Fruit fly (Drosophila melanogaster) whole organism, embryonic: ENCODE measurements around the gene Lgr1.

ENCODE experiments used
- Atf-2 ChIP-seq: fragments of 200-800 bp; sonication (Bioruptor generic); optimal IDR thresholded peaks from 2 replicates; lab custom pipeline; 2016; ENCODE audit warnings: missing biosample characterization, missing genetic modification characterization
- Blimp-1 ChIP-seq: fragments of 200-800 bp; sonication (Bioruptor generic); optimal IDR thresholded peaks from 3 replicates; lab custom pipeline; 2018; ENCODE audit warnings: missing biosample characterization, missing genetic modification characterization, mild to moderate bottlenecking, moderate library complexity, missing genetic modification reagents
- CG10431 ChIP-seq: fragments of 200-800 bp; sonication (Bioruptor generic); optimal IDR thresholded peaks from 3 replicates; lab custom pipeline; 2018; ENCODE audit warnings: missing biosample characterization, mild to moderate bottlenecking, missing genetic modification characterization
- CG10979 ChIP-seq: fragments of 200-800 bp; sonication (Bioruptor generic); optimal IDR thresholded peaks from 2 replicates; lab custom pipeline; 2018; ENCODE audit warnings: missing biosample characterization, mild to moderate bottlenecking, missing genetic modification characterization, moderate library complexity
- CG12659 ChIP-seq: fragments of 200-800 bp; sonication (Bioruptor generic); optimal IDR thresholded peaks from 3 replicates; lab custom pipeline; 2017; ENCODE audit warnings: mild to moderate bottlenecking, missing biosample characterization, missing genetic modification reagents, missing genetic modification characterization
- CG14710 ChIP-seq: fragments of 200-800 bp; sonication (Bioruptor generic); optimal IDR thresholded peaks from 3 replicates; lab custom pipeline; 2019; ENCODE audit warnings: missing biosample characterization, mild to moderate bottlenecking, missing genetic modification characterization, moderate library complexity
- CG15514 ChIP-seq: fragments of 200-800 bp; sonication (Bioruptor generic); optimal IDR thresholded peaks from 3 replicates; lab custom pipeline; 2017; ENCODE audit warnings: missing biosample characterization, missing genetic modification characterization, mild to moderate bottlenecking, moderate library complexity, missing genetic modification reagents
- CG15601 ChIP-seq: fragments of 200-800 bp; sonication (Bioruptor generic); optimal IDR thresholded peaks from 3 replicates; lab custom pipeline; 2019; ENCODE audit warnings: missing biosample characterization, mild to moderate bottlenecking, missing genetic modification characterization, moderate library complexity
- CG16815 ChIP-seq: fragments of 200-800 bp; sonication (Bioruptor generic); optimal IDR thresholded peaks from 3 replicates; lab custom pipeline; 2017; ENCODE audit warnings: missing biosample characterization, mild to moderate bottlenecking, missing genetic modification characterization
- CG17359 ChIP-seq: fragments of 200-800 bp; sonication (Bioruptor generic); optimal IDR thresholded peaks from 3 replicates; lab custom pipeline; 2018; ENCODE audit warnings: missing biosample characterization, mild to moderate bottlenecking, missing genetic modification characterization, moderate library complexity
- CG17802 ChIP-seq: fragments of 200-800 bp; sonication (Bioruptor generic); optimal IDR thresholded peaks from 2 replicates; lab custom pipeline; 2018; ENCODE audit warnings: missing biosample characterization, mild to moderate bottlenecking, missing genetic modification characterization, moderate library complexity
- CG2712 ChIP-seq: fragments of 200-800 bp; optimal IDR thresholded peaks from 3 replicates; lab custom pipeline; 2019; ENCODE audit warnings: missing biosample characterization, mild to moderate bottlenecking, missing genetic modification characterization, moderate library complexity
- CG30403 ChIP-seq: fragments of 200-800 bp; sonication (Bioruptor generic); optimal IDR thresholded peaks from 3 replicates; lab custom pipeline; 2016; ENCODE audit warnings: missing biosample characterization, missing genetic modification characterization
- CG3065 ChIP-seq: fragments of 200-800 bp; sonication (Bioruptor generic); optimal IDR thresholded peaks from 2 replicates; lab custom pipeline; 2016; ENCODE audit warnings: missing biosample characterization, missing genetic modification characterization
- CG32767 ChIP-seq: fragments of 200-800 bp; sonication (Bioruptor generic); IDR thresholded peaks from 2 replicates; pipeline ENCODE4 v1.3.6; 2022; ENCODE audit warnings: missing biosample characterization, missing genetic modification characterization
- CG3726 ChIP-seq: fragments of 200-800 bp; sonication (Bioruptor generic); IDR thresholded peaks from 3 replicates; pipeline ENCODE4, ENCODE4 v1.3.6; 2022; ENCODE audit warnings: missing biosample characterization, missing genetic modification characterization
- CG3995 ChIP-seq: fragments of 200-800 bp; sonication (Bioruptor generic); optimal IDR thresholded peaks from 3 replicates; lab custom pipeline; 2016; ENCODE audit warnings: missing biosample characterization, missing genetic modification characterization
- CG4282 ChIP-seq: fragments of 200-800 bp; sonication (Bioruptor generic); optimal IDR thresholded peaks from 2 replicates; lab custom pipeline; 2016; ENCODE audit warnings: missing biosample characterization, missing genetic modification characterization
- CG4404 ChIP-seq: fragments of 200-800 bp; sonication (Bioruptor generic); IDR thresholded peaks from 2 replicates; pipeline ENCODE4 v1.3.6; 2022; ENCODE audit warnings: missing biosample characterization, missing genetic modification characterization
- CG4854 ChIP-seq: fragments of 200-800 bp; sonication (Bioruptor generic); optimal IDR thresholded peaks from 2 replicates; lab custom pipeline; 2016; ENCODE audit warnings: missing biosample characterization, missing genetic modification characterization, inconsistent platforms
- CG6765 ChIP-seq: fragments of 200-800 bp; sonication (Bioruptor generic); optimal IDR thresholded peaks from 3 replicates; lab custom pipeline; 2017; ENCODE audit warnings: missing biosample characterization, mild to moderate bottlenecking, missing genetic modification characterization
- CG7556 ChIP-seq: fragments of 200-800 bp; sonication (Bioruptor generic); optimal IDR thresholded peaks from 2 replicates; lab custom pipeline; 2017; ENCODE audit warnings: missing biosample characterization, mild to moderate bottlenecking, missing genetic modification characterization
- CG8924 ChIP-seq: fragments of 200-800 bp; optimal IDR thresholded peaks from 3 replicates; lab custom pipeline; 2019; ENCODE audit warnings: missing biosample characterization, mild to moderate bottlenecking, missing genetic modification characterization, moderate library complexity
- CG9437 ChIP-seq: fragments of 200-800 bp; sonication (Bioruptor generic); optimal IDR thresholded peaks from 2 replicates; lab custom pipeline; 2018; ENCODE audit warnings: missing biosample characterization, mild to moderate bottlenecking, missing genetic modification characterization
- CHES-1-like ChIP-seq: fragments of 200-800 bp; sonication (Bioruptor generic); optimal IDR thresholded peaks from 2 replicates; lab custom pipeline; 2016; ENCODE audit warnings: missing biosample characterization, missing genetic modification characterization
- CoRest ChIP-seq: fragments of 200-800 bp; sonication (Bioruptor generic); optimal IDR thresholded peaks from 3 replicates; lab custom pipeline; 2018; ENCODE audit warnings: missing biosample characterization, mild to moderate bottlenecking, missing genetic modification characterization, moderate library complexity
- Dbx ChIP-seq: fragments of 200-800 bp; sonication (Bioruptor generic); IDR thresholded peaks from 3 replicates; pipeline ENCODE4 v1.3.6; 2022; ENCODE audit warnings: missing biosample characterization, missing genetic modification characterization
- Drgx ChIP-seq: fragments of 200-800 bp; sonication (Bioruptor generic); IDR thresholded peaks from 2 replicates; pipeline ENCODE4 v1.3.6; 2022; ENCODE audit warnings: missing biosample characterization, missing genetic modification characterization
- E2f1 ChIP-seq: fragments of 200-800 bp; sonication (Bioruptor generic); IDR thresholded peaks from 2 replicates; pipeline ENCODE4 v1.3.6; 2022; ENCODE audit warnings: missing biosample characterization, missing genetic modification characterization
- HHEX ChIP-seq: fragments of 200-800 bp; sonication (Bioruptor generic); optimal IDR thresholded peaks from 3 replicates; lab custom pipeline; 2017; ENCODE audit warnings: missing biosample characterization, mild to moderate bottlenecking, missing genetic modification characterization, missing genetic modification reagents
- Hr3 ChIP-seq: fragments of 200-800 bp; sonication (Bioruptor generic); optimal IDR thresholded peaks from 3 replicates; lab custom pipeline; 2016; ENCODE audit warnings: missing biosample characterization, missing genetic modification characterization
- Hr78 ChIP-seq, 2 experiments: fragments of 200-800 bp in 1 of 2; fragments of >200 bp in 1 of 2; sonication (Bioruptor generic) in 1 of 2; optimal IDR thresholded peaks; 2 replicates each; lab custom pipeline; 2017 to 2019; ENCODE audit warnings: missing biosample characterization in 2 of 2, missing genetic modification characterization in 2 of 2, mild to moderate bottlenecking in 1 of 2, moderate library complexity in 1 of 2
- Oli ChIP-seq: fragments of 200-800 bp; sonication (Bioruptor generic); optimal IDR thresholded peaks from 2 replicates; lab custom pipeline; 2018; ENCODE audit warnings: missing biosample characterization, mild to moderate bottlenecking, missing genetic modification characterization, moderate library complexity
- Rfx ChIP-seq: fragments of 200-800 bp; sonication (Bioruptor generic); IDR thresholded peaks from 2 replicates; pipeline ENCODE4 v1.3.6; 2022; ENCODE audit warnings: missing biosample characterization, missing genetic modification characterization
- Six4 ChIP-seq: fragments of 200-800 bp; sonication (Bioruptor generic); optimal IDR thresholded peaks from 2 replicates; lab custom pipeline; 2016; ENCODE audit warnings: missing biosample characterization, missing genetic modification characterization
- ara ChIP-seq: fragments of 200-800 bp; sonication (Bioruptor generic); IDR thresholded peaks from 2 replicates; pipeline ENCODE4 v1.3.6; 2022; ENCODE audit warnings: missing biosample characterization, missing genetic modification characterization
- az2 ChIP-seq: fragments of 200-800 bp; sonication (Bioruptor generic); optimal IDR thresholded peaks from 3 replicates; lab custom pipeline; 2016; ENCODE audit warnings: missing biosample characterization, missing genetic modification characterization
- bsh ChIP-seq, 2 experiments: fragments of 200-800 bp; sonication (Bioruptor generic); optimal IDR thresholded peaks; 2 replicates each; lab custom pipeline; 2017 to 2018; ENCODE audit warnings: mild to moderate bottlenecking in 2 of 2, missing biosample characterization in 2 of 2, missing genetic modification characterization in 2 of 2, moderate library complexity in 1 of 2
- chm ChIP-seq: fragments of 200-800 bp; sonication (Bioruptor generic); IDR thresholded peaks from 2 replicates; pipeline ENCODE4 v1.3.6; 2022; ENCODE audit warnings: missing biosample characterization, missing genetic modification characterization
- exex ChIP-seq: fragments of 200-800 bp; sonication (Bioruptor generic); optimal IDR thresholded peaks from 4 replicates; lab custom pipeline; 2018; ENCODE audit warnings: missing biosample characterization, mild to moderate bottlenecking, missing genetic modification characterization, moderate library complexity
- fu2 ChIP-seq: fragments of 200-800 bp; sonication (Bioruptor generic); optimal IDR thresholded peaks from 2 replicates; lab custom pipeline; 2016; ENCODE audit warnings: missing biosample characterization, missing genetic modification characterization
- gro ChIP-seq: fragments of 200-800 bp; sonication (Bioruptor generic); optimal IDR thresholded peaks from 2 replicates; lab custom pipeline; 2016; ENCODE audit warnings: missing biosample characterization, missing genetic modification characterization
- gsb-n ChIP-seq: fragments of 200-800 bp; sonication (Bioruptor generic); optimal IDR thresholded peaks from 3 replicates; lab custom pipeline; 2018; ENCODE audit warnings: missing biosample characterization, mild to moderate bottlenecking, missing genetic modification characterization
- ind ChIP-seq: fragments of 200-800 bp; sonication (Bioruptor generic); optimal IDR thresholded peaks from 3 replicates; lab custom pipeline; 2016; ENCODE audit warnings: missing biosample characterization, missing genetic modification characterization
- lbe ChIP-seq: fragments of 200-800 bp; sonication (Bioruptor generic); optimal IDR thresholded peaks from 2 replicates; lab custom pipeline; 2016; ENCODE audit warnings: missing biosample characterization, mild to moderate bottlenecking, missing genetic modification characterization
- lilli ChIP-seq: fragments of 200-800 bp; sonication (Bioruptor generic); optimal IDR thresholded peaks from 3 replicates; lab custom pipeline; 2016; ENCODE audit warnings: missing biosample characterization, missing genetic modification characterization
- pfk ChIP-seq: fragments of 200-800 bp; sonication (Bioruptor generic); optimal IDR thresholded peaks from 2 replicates; lab custom pipeline; 2018; ENCODE audit warnings: missing biosample characterization, mild to moderate bottlenecking, missing genetic modification characterization, moderate library complexity
- tx ChIP-seq: fragments of 200-800 bp; sonication (Bioruptor generic); optimal IDR thresholded peaks from 2 replicates; lab custom pipeline; 2016; ENCODE audit warnings: missing biosample characterization, missing genetic modification characterization
- unpg ChIP-seq: fragments of 200-800 bp; sonication (Bioruptor generic); optimal IDR thresholded peaks from 3 replicates; lab custom pipeline; 2018; ENCODE audit warnings: missing biosample characterization, mild to moderate bottlenecking, missing genetic modification characterization, moderate library complexity
- zfh2 ChIP-seq: fragments of 200-800 bp; sonication (Bioruptor generic); optimal IDR thresholded peaks from 2 replicates; lab custom pipeline; 2016; ENCODE audit warnings: missing biosample characterization, missing genetic modification characterization

The Lgr1 gene

dm6 chr3R:17678138-17678873 lies 47.3 kb upstream of the Lgr1 start (continued):
- TF ChIP-seq fu2 (GFP tag; lab: Kevin White, UChicago) (no peak), Hr3 (no peak), CG9437 (GFP tag; lab: Kevin White, UChicago) (no peak), CG15514 (GFP tag; lab: Kevin White, UChicago) (no peak), CG4282 (no peak), Hr78 (GFP tag; optimal IDR thresholded peaks at IDR 0.05; lab: Kevin White, UChicago) (peak in 1 of 2 experiments; percentile 79), CG3726 (no peak), CHES-1-like (GFP tag; lab: Kevin White, UChicago) (no peak), gro (GFP tag; lab: Kevin White, UChicago) (no peak), CG6765 (GFP tag; lab: Kevin White, UChicago) (no peak), Atf-2 (no peak), CoRest (no peak), lbe (GFP tag; lab: Kevin White, UChicago) (peak; percentile 24), Oli (tag; lab: Kevin White, UChicago) (no peak), CG8924 (tag; lab: Kevin White, UChicago) (no peak), CG32767 (GFP tag; lab: Robert Waterston, UW) (no peak), E2f1 (GFP tag; lab: Robert Waterston, UW) (no peak), Six4 (GFP tag; lab: Kevin White, UChicago) (no peak), CG15601 (no peak), lilli (no peak), CG16815 (GFP tag; lab: Kevin White, UChicago) (no peak), exex (tag; lab: Kevin White, UChicago) (peak; percentile 42), CG17359 (tag; lab: Kevin White, UChicago) (no peak), CG10431 (GFP tag; lab: Kevin White, UChicago) (no peak), gsb-n (no peak), az2 (GFP tag; lab: Kevin White, UChicago) (no peak), CG3995 (no peak), chm (GFP tag; lab: Robert Waterston, UW) (no peak), ara (GFP tag; lab: Robert Waterston, UW) (no peak), CG4854 (no peak)

dm6 chr3R:17679368-17679997 lies 46.1 kb upstream of the Lgr1 start:
- TF ChIP-seq Rfx (GFP tag; lab: Robert Waterston, UW), result no peak
- peak; percentile 23 for TF ChIP-seq zfh2 (GFP tag; lab: Kevin White, UChicago)
- TF ChIP-seq tx, result no peak
- peak; percentile 49 for TF ChIP-seq CG2712 (tag; lab: Kevin White, UChicago)
- peak; percentile 25 for TF ChIP-seq CG16815 (GFP tag; lab: Kevin White, UChicago)
- no peak for TF ChIP-seq CG17802 (tag; lab: Kevin White, UChicago)
- TF ChIP-seq CG30403 (GFP tag; lab: Kevin White, UChicago), result peak; percentile 57
- TF ChIP-seq CG10979, result peak; percentile 15
- peak; percentile 17 for TF ChIP-seq CG7556 (GFP tag; lab: Kevin White, UChicago)
- peak; percentile 24 to 85 for TF ChIP-seq bsh (GFP tag; optimal IDR thresholded peaks at IDR 0.05; lab: Kevin White, UChicago)
- TF ChIP-seq unpg, result peak; percentile 20
- peak; percentile 2 for TF ChIP-seq CG14710 (tag; lab: Kevin White, UChicago)
- no peak for TF ChIP-seq HHEX (GFP tag; lab: Kevin White, UChicago)
- TF ChIP-seq CG4404 (GFP tag; lab: Robert Waterston, UW), result no peak
- TF ChIP-seq Blimp-1, result no peak
- TF ChIP-seq Dbx, result no peak
- TF ChIP-seq CG12659 (GFP tag; lab: Kevin White, UChicago), result peak; percentile 0
- peak; percentile 18 for TF ChIP-seq ind
- peak; percentile 78; the same call in 1 of the 2 replicates for TF ChIP-seq Drgx (GFP tag; lab: Robert Waterston, UW)
- no peak for TF ChIP-seq pfk (GFP tag; lab: Kevin White, UChicago)
- TF ChIP-seq CG3065 (GFP tag; lab: Kevin White, UChicago), result no peak
